Worm (Caenorhabditis elegans) whole organism, young adult: Measurements from ENCODE around the gene Y79H2A.12.

ENCODE experiments used
- B0336.3 ChIP-seq: fragments of 200-800 bp; sonication (Bioruptor generic); IDR thresholded peaks from 2 replicates; pipeline ENCODE4 v1.3.6; 2022; ENCODE audit warnings: missing genetic modification characterization, missing compliant biosample characterization
- Y53F4B.3 ChIP-seq: fragments of 200-800 bp; sonication (Bioruptor generic); IDR thresholded peaks from 2 replicates; pipeline ENCODE4 v1.3.6; 2022; ENCODE audit warnings: missing genetic modification reagents, missing genetic modification characterization, missing compliant biosample characterization
- Y56A3A.18 ChIP-seq: fragments of 200-800 bp; sonication (Bioruptor generic); IDR thresholded peaks from 2 replicates; pipeline ENCODE4 v1.3.6; 2022; ENCODE audit warnings: missing genetic modification reagents, missing genetic modification characterization, missing compliant biosample characterization
- akir-1 ChIP-seq: fragments of 200-800 bp; sonication (Bioruptor generic); optimal IDR thresholded peaks from 2 replicates; lab custom pipeline; 2018; ENCODE audit warnings: mild to moderate bottlenecking, missing genetic modification characterization, moderate library complexity, missing compliant biosample characterization
- atf-7 ChIP-seq: sonication (generic microtip); optimal IDR thresholded peaks from 2 replicates; lab custom pipeline; 2017; ENCODE audit warnings: mild to moderate bottlenecking, missing genetic modification characterization, missing compliant biosample characterization
- attf-5 ChIP-seq: fragments of 200-800 bp; sonication (Bioruptor generic); optimal IDR thresholded peaks from 2 replicates; lab custom pipeline; 2018; ENCODE audit warnings: mild to moderate bottlenecking, missing genetic modification characterization, missing compliant biosample characterization
- bed-1 ChIP-seq: fragments of 200-800 bp; sonication (Bioruptor generic); IDR thresholded peaks from 2 replicates; pipeline ENCODE4 v1.3.6; 2022; ENCODE audit warnings: missing genetic modification reagents, missing genetic modification characterization, missing compliant biosample characterization
- cebp-1 ChIP-seq, 2 experiments: fragments of 200-800 bp in 1 of 2; sonication (Bioruptor generic) in 1 of 2; sonication (generic microtip) in 1 of 2; IDR thresholded peaks in 1 of 2; optimal IDR thresholded peaks in 1 of 2; 2 replicates each; pipeline versions ENCODE4 v1.3.6 to Lab custom; 2017 to 2022; ENCODE audit warnings: missing compliant biosample characterization in 2 of 2, missing genetic modification characterization in 2 of 2, mild to moderate bottlenecking in 1 of 2, missing genetic modification reagents in 1 of 2, moderate library complexity in 1 of 2
- cebp-2 ChIP-seq: fragments of 200-800 bp; sonication (Bioruptor generic); IDR thresholded peaks from 2 replicates; pipeline ENCODE4 v1.3.6; 2022; ENCODE audit warnings: missing genetic modification characterization, missing compliant biosample characterization
- ceh-27 ChIP-seq: fragments of 200-800 bp; sonication (Bioruptor generic); optimal IDR thresholded peaks from 2 replicates; lab custom pipeline; 2018; ENCODE audit warnings: mild to moderate bottlenecking, missing genetic modification characterization, moderate library complexity, missing compliant biosample characterization
- ceh-40 ChIP-seq: fragments of 200-800 bp; sonication (Bioruptor generic); IDR thresholded peaks from 2 replicates; pipeline ENCODE4 v1.3.6; 2022; ENCODE audit warnings: missing genetic modification characterization, missing compliant biosample characterization
- ceh-58 ChIP-seq: fragments of 200-800 bp; sonication (Bioruptor generic); IDR thresholded peaks from 2 replicates; pipeline ENCODE4 v1.3.6; 2022; ENCODE audit warnings: missing genetic modification characterization, missing compliant biosample characterization
- dox-1 ChIP-seq: fragments of 200-800 bp; sonication (Bioruptor generic); IDR thresholded peaks from 2 replicates; pipeline ENCODE4 v1.3.6; 2022; ENCODE audit warnings: missing genetic modification reagents, missing genetic modification characterization, missing compliant biosample characterization
- egrh-3 ChIP-seq: fragments of 200-800 bp; sonication (Bioruptor generic); IDR thresholded peaks from 2 replicates; pipeline ENCODE4 v1.3.6; 2022; ENCODE audit warnings: missing genetic modification reagents, missing genetic modification characterization, missing compliant biosample characterization
- him-1 ChIP-seq: sonication (generic microtip); optimal IDR thresholded peaks from 2 replicates; lab custom pipeline; 2016; ENCODE audit warnings: missing genotype, missing genetic modification reagents, missing genetic modification characterization, missing compliant biosample characterization
- hmg-1.2 ChIP-seq: fragments of 200-800 bp; sonication (Bioruptor generic); IDR thresholded peaks from 2 replicates; pipeline ENCODE4 v1.3.6; 2022; ENCODE audit warnings: missing genetic modification reagents, missing genetic modification characterization, missing compliant biosample characterization
- hmg-20 ChIP-seq: fragments of 200-800 bp; sonication (Bioruptor generic); IDR thresholded peaks from 2 replicates; pipeline ENCODE4 v1.3.6; 2022; ENCODE audit warnings: missing genetic modification reagents, missing genetic modification characterization, missing compliant biosample characterization
- hsf-1 ChIP-seq: fragments of 200-800 bp; sonication (Bioruptor generic); IDR thresholded peaks from 2 replicates; pipeline ENCODE4 v1.3.6; 2022; ENCODE audit warnings: missing genetic modification reagents, missing genetic modification characterization, missing compliant biosample characterization
- lin-40 ChIP-seq: sonication (generic microtip); optimal IDR thresholded peaks from 2 replicates; lab custom pipeline; 2016; ENCODE audit warnings: missing genetic modification characterization, mild to moderate bottlenecking, missing compliant biosample characterization, missing genotype, missing genetic modification reagents
- lin-54 ChIP-seq: fragments of 200-800 bp; sonication (Bioruptor generic); optimal IDR thresholded peaks from 2 replicates; lab custom pipeline; 2018; ENCODE audit warnings: mild to moderate bottlenecking, missing genetic modification characterization, missing compliant biosample characterization
- madf-10 ChIP-seq: sonication (generic microtip); optimal IDR thresholded peaks from 2 replicates; lab custom pipeline; 2016; ENCODE audit warnings: mild to moderate bottlenecking, missing genetic modification characterization, missing compliant biosample characterization
- mcd-1 ChIP-seq: fragments of 200-800 bp; sonication (Bioruptor generic); IDR thresholded peaks from 2 replicates; pipeline ENCODE4 v1.3.6; 2022; ENCODE audit warnings: missing genetic modification reagents, missing genetic modification characterization, missing compliant biosample characterization
- mel-28 ChIP-seq: sonication (generic microtip); optimal IDR thresholded peaks from 2 replicates; lab custom pipeline; 2016; ENCODE audit warnings: borderline replicate concordance, mild to moderate bottlenecking, missing genetic modification characterization, missing compliant biosample characterization
- nfya-2 ChIP-seq: fragments of 200-800 bp; sonication (Bioruptor generic); IDR thresholded peaks from 2 replicates; pipeline ENCODE4 v1.3.6; 2022; ENCODE audit warnings: missing genetic modification reagents, missing genetic modification characterization, missing compliant biosample characterization
- nfyb-1 ChIP-seq: fragments of 200-800 bp; sonication (Bioruptor generic); IDR thresholded peaks from 2 replicates; pipeline ENCODE4 v1.3.6; 2022; ENCODE audit warnings: missing genetic modification reagents, missing genetic modification characterization, missing compliant biosample characterization
- nhr-179 ChIP-seq: sonication (generic microtip); optimal IDR thresholded peaks from 2 replicates; lab custom pipeline; 2016; ENCODE audit warnings: mild to moderate bottlenecking, missing genetic modification characterization, missing compliant biosample characterization
- nhr-80 ChIP-seq: sonication (generic microtip); optimal IDR thresholded peaks from 2 replicates; lab custom pipeline; 2016; ENCODE audit warnings: missing genetic modification characterization, missing compliant biosample characterization
- nhr-90 ChIP-seq: sonication (generic microtip); optimal IDR thresholded peaks from 2 replicates; lab custom pipeline; 2016; ENCODE audit warnings: missing genotype, mild to moderate bottlenecking, missing genetic modification characterization, missing compliant biosample characterization
- pbrm-1 ChIP-seq: fragments of 200-800 bp; sonication (Bioruptor generic); IDR thresholded peaks from 2 replicates; pipeline ENCODE4 v1.3.6; 2022; ENCODE audit warnings: missing genetic modification reagents, missing genetic modification characterization, missing compliant biosample characterization
- rcor-1 ChIP-seq: fragments of 200-800 bp; sonication (Bioruptor generic); IDR thresholded peaks from 2 replicates; pipeline ENCODE4 v1.3.6; 2022; ENCODE audit warnings: missing genetic modification reagents, missing genetic modification characterization, missing compliant biosample characterization
- rec-8 ChIP-seq, 2 experiments: sonication (generic microtip); optimal IDR thresholded peaks; 2 replicates each; lab custom pipeline; 2016; ENCODE audit warnings: mild to moderate bottlenecking in 2 of 2, missing genetic modification characterization in 2 of 2, missing genetic modification reagents in 2 of 2, missing genotype in 2 of 2, missing biosample characterization in 1 of 2, missing compliant biosample characterization in 1 of 2, moderate library complexity in 1 of 2
- repo-1 ChIP-seq: sonication (generic microtip); optimal IDR thresholded peaks from 2 replicates; lab custom pipeline; 2017; ENCODE audit warnings: mild to moderate bottlenecking, missing genetic modification characterization, missing compliant biosample characterization
- snpc-1.1 ChIP-seq: sonication (generic microtip); optimal IDR thresholded peaks from 2 replicates; lab custom pipeline; 2017; ENCODE audit warnings: missing genetic modification characterization, mild to moderate bottlenecking, missing compliant biosample characterization, antibody characterized with exemption, moderate library complexity, missing genotype, missing genetic modification reagents; ENCODE audit not compliant: insufficient read depth
- snpc-1.3 ChIP-seq: sonication (generic microtip); optimal IDR thresholded peaks from 2 replicates; lab custom pipeline; 2017; ENCODE audit warnings: missing genetic modification characterization, mild to moderate bottlenecking, missing compliant biosample characterization, antibody characterized with exemption, moderate library complexity, missing genotype, missing genetic modification reagents; ENCODE audit not compliant: insufficient read depth
- unc-130 ChIP-seq: sonication (generic microtip); optimal IDR thresholded peaks from 2 replicates; lab custom pipeline; 2016; ENCODE audit warnings: missing genetic modification reagents, missing genetic modification characterization, missing compliant biosample characterization
- unc-62 ChIP-seq: fragments of 150-350 bp; optimal IDR thresholded peaks from 2 replicates; lab custom pipeline; 2014; ENCODE audit warnings: missing biosample characterization, missing genetic modification reagents, missing genetic modification characterization
- zfh-2 ChIP-seq: fragments of 200-800 bp; sonication (Bioruptor generic); conservative IDR thresholded peaks from 2 replicates; pipeline ENCODE4 v1.3.6; 2022; ENCODE audit warnings: missing genetic modification reagents, missing genetic modification characterization, missing compliant biosample characterization
- ztf-18 ChIP-seq: sonication (generic microtip); optimal IDR thresholded peaks from 2 replicates; lab custom pipeline; 2016; ENCODE audit warnings: missing genotype, mild to moderate bottlenecking, missing genetic modification characterization, missing compliant biosample characterization
- ztf-25 ChIP-seq: fragments of 200-800 bp; sonication (Bioruptor generic); IDR thresholded peaks from 2 replicates; pipeline ENCODE4 v1.3.6; 2022; ENCODE audit warnings: missing genetic modification reagents, missing genetic modification characterization, missing compliant biosample characterization

Y79H2A.12 gene

DNA sequence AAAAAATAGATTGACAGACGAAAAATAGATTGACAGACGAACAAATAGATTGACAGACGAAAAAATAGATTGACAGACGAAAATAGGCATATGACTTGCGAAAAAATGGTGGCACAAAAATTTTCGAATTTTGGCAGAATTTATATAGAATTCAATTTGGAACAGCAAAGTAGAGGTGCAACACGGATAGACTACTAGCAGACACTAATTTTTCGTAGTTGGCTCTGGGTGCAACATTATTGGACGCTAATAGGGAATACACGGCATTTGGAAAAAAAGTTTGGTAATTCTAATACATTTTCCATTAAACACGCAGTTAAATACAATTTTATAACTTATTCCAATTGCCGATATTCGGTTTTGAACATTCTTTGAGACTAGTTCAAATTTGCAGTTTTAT lies 19.3 kb downstream of the Y79H2A.12 start:
- peak; percentile 71; the same call in 1 of the 2 replicates for TF ChIP-seq Y53F4B.3
- TF ChIP-seq snpc-1.1 (tag; lab: Kevin White, UChicago) = no peak
- TF ChIP-seq, all 124 proteins: peak for 1

DNA sequence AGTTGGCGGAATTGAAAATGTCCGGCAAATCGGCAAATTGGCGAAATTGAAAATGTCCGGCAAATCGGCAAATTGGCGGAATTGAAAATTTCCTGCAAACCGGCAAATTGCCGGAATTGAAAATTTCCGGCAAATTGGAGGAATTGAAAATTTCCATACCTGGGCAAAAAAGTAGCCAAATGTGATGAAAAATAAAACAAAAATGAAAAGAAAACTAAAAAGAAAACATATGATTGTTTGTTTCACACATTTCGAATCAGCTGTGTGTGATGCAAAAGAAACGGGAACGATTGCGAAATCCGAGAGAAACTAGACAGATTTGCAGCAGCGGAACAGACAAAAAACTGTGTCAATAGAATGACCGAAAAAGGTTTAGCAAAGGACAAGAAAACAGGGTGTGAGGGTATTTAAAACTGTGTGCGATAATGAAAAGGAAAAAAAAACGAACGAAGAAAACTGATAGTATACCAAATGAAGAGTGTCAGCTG lies 22.8 kb downstream of the Y79H2A.12 start:
- TF ChIP-seq nhr-80 (tag; lab: Kevin White, UChicago) (peak; percentile 8), cebp-1 (GFP tag; IDR thresholded peaks at IDR 0.05; lab: Robert Waterston, UW) (peak; percentile 93), cebp-1 (tag; optimal IDR thresholded peaks at IDR 0.05; lab: Kevin White, UChicago) (peak; percentile 91)

DNA sequence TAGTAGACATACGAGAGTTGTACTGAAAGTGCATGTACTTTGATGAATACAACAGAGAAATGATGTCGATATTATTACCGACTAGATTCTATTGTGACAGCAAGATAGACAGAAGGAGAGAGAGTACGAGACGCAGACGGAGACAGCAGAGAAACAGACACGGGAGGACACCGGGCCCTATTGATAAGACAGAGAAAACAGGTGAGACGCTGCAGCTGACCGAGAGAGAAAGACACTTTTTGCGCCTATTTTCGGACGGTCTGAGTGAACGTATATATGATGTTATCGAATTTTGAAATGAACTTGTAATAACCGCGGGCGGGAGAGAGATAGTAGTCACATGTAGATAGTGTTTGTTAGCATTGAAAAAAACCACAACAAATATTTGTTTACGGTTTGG lies 25.4 kb downstream of the Y79H2A.12 start:
- TF ChIP-seq mel-28 (tag; lab: Kevin White, UChicago) (no peak), mcd-1 (GFP tag; lab: Robert Waterston, UW) (peak; percentile 42; the same call in 1 of the 2 replicates), nfya-2 (GFP tag; lab: Robert Waterston, UW) (no peak), atf-7 (peak; percentile 52), attf-5 (peak; percentile 80), akir-1 (GFP tag; lab: Kevin White, UChicago) (no peak), lin-40 (peak; percentile 17), madf-10 (tag; lab: Kevin White, UChicago) (peak; percentile 10), nhr-179 (tag; lab: Kevin White, UChicago) (no peak), hsf-1 (GFP tag; lab: Robert Waterston, UW) (no peak), ceh-58 (GFP tag; lab: Robert Waterston, UW) (no peak), pbrm-1 (GFP tag; lab: Robert Waterston, UW) (peak; percentile 54; the same call in 1 of the 2 replicates), unc-62 (GFP tag; lab: Kevin White, UChicago) (peak; percentile 42), nfyb-1 (GFP tag; lab: Robert Waterston, UW) (0 out of 2 replicates have a peak, but pooled peaks have one; percentile 35), ztf-18 (no peak), egrh-3 (GFP tag; lab: Robert Waterston, UW) (0 out of 2 replicates have a peak, but pooled peaks have one; percentile 37), ztf-25 (GFP tag; lab: Robert Waterston, UW) (no peak), ceh-40 (GFP tag; lab: Robert Waterston, UW) (no peak), B0336.3 (GFP tag; lab: Robert Waterston, UW) (peak; percentile 83; the same call in 1 of the 2 replicates), snpc-1.3 (tag; lab: Kevin White, UChicago) (no peak), nhr-80 (tag; lab: Kevin White, UChicago) (peak; percentile 88), hmg-1.2 (peak; percentile 47; the same call in 1 of the 2 replicates), hmg-20 (GFP tag; lab: Robert Waterston, UW) (no peak), zfh-2 (GFP tag; lab: Robert Waterston, UW) (peak; percentile 68), cebp-1 (GFP tag; IDR thresholded peaks at IDR 0.05; lab: Robert Waterston, UW) (no peak), cebp-1 (tag; optimal IDR thresholded peaks at IDR 0.05; lab: Kevin White, UChicago) (peak; percentile 79), dox-1 (GFP tag; lab: Robert Waterston, UW) (peak; percentile 78), cebp-2 (GFP tag; lab: Robert Waterston, UW) (no peak)

DNA sequence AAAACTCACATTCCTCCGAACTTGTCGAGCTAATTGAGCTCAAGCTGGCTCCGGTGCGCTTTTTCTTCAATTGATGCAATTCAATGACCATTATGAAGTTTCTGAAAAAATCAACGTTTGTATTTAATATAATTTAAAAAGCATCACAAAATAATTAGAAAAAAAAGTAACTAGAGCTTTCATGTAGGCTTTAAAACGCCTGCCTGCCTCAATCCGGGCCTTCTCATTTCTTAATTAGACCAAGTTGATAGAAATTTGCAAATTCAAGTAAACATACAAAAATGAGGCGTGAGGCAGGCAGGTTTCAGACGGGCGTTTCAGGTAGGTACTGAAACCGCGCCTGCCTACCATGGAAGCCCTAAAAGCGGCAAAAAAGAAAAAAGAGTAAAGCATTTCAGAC lies 25.8 kb downstream of the Y79H2A.12 start, which contains the start of gene Y56A3A.33:
Y56A3A.33 (minus strand) TSS at position 101 of the 400 bp plus-strand sequence.
- TF ChIP-seq nhr-90 (tag; lab: Kevin White, UChicago) = no peak
- no peak for TF ChIP-seq unc-130
- no peak for TF ChIP-seq bed-1 (GFP tag; lab: Robert Waterston, UW)
- TF ChIP-seq attf-5 = no peak
- no peak for TF ChIP-seq nfyb-1 (GFP tag; lab: Robert Waterston, UW)
- TF ChIP-seq cebp-2 (GFP tag; lab: Robert Waterston, UW) = no peak
- no peak for TF ChIP-seq rec-8 (tag; optimal IDR thresholded peaks at IDR 0.05; lab: Kevin White, UChicago)
- TF ChIP-seq repo-1 (tag; lab: Kevin White, UChicago) = no peak
- no peak for TF ChIP-seq lin-54 (GFP tag; lab: Kevin White, UChicago)
- no peak for TF ChIP-seq rcor-1 (GFP tag; lab: Robert Waterston, UW)
- no peak for TF ChIP-seq ceh-27 (GFP tag; lab: Kevin White, UChicago)
- TF ChIP-seq him-1 (tag; lab: Kevin White, UChicago) = no peak
- TF ChIP-seq Y56A3A.18 = no peak
- no peak for TF ChIP-seq ztf-18
- TF ChIP-seq, all 124 proteins: peak for 0
